Worm (Caenorhabditis elegans) whole organism, early embryonic: ENCODE results near the gene R10E4.7.

ENCODE experiments used
- B0310.2 ChIP-seq: sonication (generic microtip); optimal IDR thresholded peaks from 2 replicates; lab custom pipeline; 2016; ENCODE audit warnings: mild to moderate bottlenecking, missing genetic modification characterization, missing compliant biosample characterization
- F13C5.2 ChIP-seq: sonication (generic microtip); optimal IDR thresholded peaks from 2 replicates; lab custom pipeline; 2017; ENCODE audit warnings: mild to moderate bottlenecking, missing genetic modification characterization, inconsistent platforms, missing compliant biosample characterization
- ama-1 ChIP-seq: fragments of 150-350 bp; optimal IDR thresholded peaks from 2 replicates; lab custom pipeline; 2014
- ceh-13 ChIP-seq: fragments of 200-800 bp; sonication (Bioruptor generic); optimal IDR thresholded peaks from 2 replicates; lab custom pipeline; 2018; ENCODE audit warnings: mild to moderate bottlenecking, missing genetic modification characterization, missing compliant biosample characterization
- ets-7 ChIP-seq: sonication (generic microtip); optimal IDR thresholded peaks from 2 replicates; lab custom pipeline; 2016; ENCODE audit warnings: missing genotype, missing genetic modification characterization, missing compliant biosample characterization
- scrt-1 ChIP-seq: fragments of 200-800 bp; sonication (Bioruptor generic); IDR thresholded peaks from 2 replicates; pipeline ENCODE4 v1.3.6; 2022; ENCODE audit warnings: missing genetic modification characterization, missing compliant biosample characterization
- sea-1 ChIP-seq: fragments of 200-800 bp; sonication (Bioruptor generic); conservative IDR thresholded peaks from 2 replicates; pipeline ENCODE4 v1.3.6; 2022; ENCODE audit warnings: missing genetic modification characterization, missing compliant biosample characterization

DNA sequence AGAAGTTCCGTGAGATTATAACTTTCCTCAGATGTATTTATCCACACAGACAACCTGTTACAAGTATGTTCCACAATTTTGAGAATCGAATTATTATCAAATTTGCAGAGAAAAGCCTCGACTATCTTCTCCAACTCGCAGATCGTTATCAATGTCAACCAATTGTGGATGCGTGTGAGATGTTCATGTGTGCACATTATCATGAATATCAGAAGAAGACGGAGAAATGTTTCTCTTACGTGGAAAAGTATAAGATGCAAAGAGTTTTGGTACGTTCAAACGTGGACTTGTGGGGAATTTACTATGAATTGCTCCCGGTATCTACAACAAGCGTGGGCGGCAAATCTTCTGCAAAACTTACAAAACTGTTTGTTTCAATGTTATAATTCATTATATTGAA lies 23.6 kb upstream of the R10E4.7 start:
- TF ChIP-seq ama-1 (lab: Kevin White, UChicago) (no peak), F13C5.2 (tag; lab: Kevin White, UChicago) (no peak), ets-7 (no peak), B0310.2 (no peak), sea-1 (GFP tag; lab: Robert Waterston, UW) (no peak), ceh-13 (no peak), scrt-1 (GFP tag; lab: Robert Waterston, UW) (no peak)
